Worm (Caenorhabditis elegans): Measurements from ENCODE around the gene C17F4.11.

Gene C17F4.11

DNA sequence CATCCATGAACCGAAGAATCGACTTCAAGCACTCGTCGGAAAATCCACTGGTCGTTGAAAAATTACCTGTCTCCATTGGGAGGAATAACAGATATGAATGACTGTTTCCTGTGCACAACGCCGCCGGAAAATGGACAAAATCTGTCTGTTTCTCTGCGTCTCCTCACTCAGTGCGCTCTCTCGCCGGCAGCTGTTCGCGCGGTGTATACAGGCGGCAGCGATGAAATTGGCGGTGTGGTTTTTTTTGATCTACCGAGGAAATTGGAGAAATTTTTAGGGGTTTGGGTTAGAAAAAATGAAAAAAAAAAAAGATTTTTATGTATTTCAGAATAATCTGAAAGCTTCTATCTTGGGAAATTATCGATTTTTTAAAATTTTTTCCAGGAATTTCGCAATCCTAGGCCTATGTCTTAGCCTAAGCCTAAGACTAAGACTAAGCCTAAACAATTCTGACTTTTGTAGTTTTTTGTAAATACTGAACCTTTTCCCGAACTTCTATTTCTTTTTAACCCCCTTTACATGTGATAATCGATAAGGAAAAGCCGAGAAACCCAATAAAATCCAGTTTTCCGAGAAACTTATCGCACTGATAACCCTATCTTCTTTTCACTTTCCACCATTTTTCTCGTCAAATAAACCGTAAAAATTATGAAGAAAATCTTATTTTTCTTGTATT, 10.9 kb downstream of the C17F4.11 start, which contains the start of the genes fbxc-50 and C17F4.2:
fbxc-50 (minus strand) TSS at position 81 of the 676 bp plus-strand sequence.
C17F4.2 (plus strand) TSS at position 626 of the 676 bp plus-strand sequence.
- no peak for TF ChIP-seq mec-3 (tag; optimal IDR thresholded peaks at IDR 0.05; ENCODE audit: borderline replicate concordance)
- TF ChIP-seq rnt-1 (tag; optimal IDR thresholded peaks at IDR 0.05): no peak
- no peak for TF ChIP-seq elt-4 (tag; optimal IDR thresholded peaks at IDR 0.05)
- TF ChIP-seq odd-2 (tag; optimal IDR thresholded peaks at IDR 0.05): no peak
- TF ChIP-seq pha-4 (tag; optimal IDR thresholded peaks at IDR 0.05): no peak
- TF ChIP-seq ceh-2 (tag; optimal IDR thresholded peaks at IDR 0.05): no peak
- TF ChIP-seq hlh-15 (tag; optimal IDR thresholded peaks at IDR 0.05): no peak
- TF ChIP-seq C38D4.7 (GFP tag; optimal IDR thresholded peaks at IDR 0.05): no peak
- no peak for TF ChIP-seq hlh-30 (tag; optimal IDR thresholded peaks at IDR 0.05; ENCODE audit: insufficient read depth)

DNA sequence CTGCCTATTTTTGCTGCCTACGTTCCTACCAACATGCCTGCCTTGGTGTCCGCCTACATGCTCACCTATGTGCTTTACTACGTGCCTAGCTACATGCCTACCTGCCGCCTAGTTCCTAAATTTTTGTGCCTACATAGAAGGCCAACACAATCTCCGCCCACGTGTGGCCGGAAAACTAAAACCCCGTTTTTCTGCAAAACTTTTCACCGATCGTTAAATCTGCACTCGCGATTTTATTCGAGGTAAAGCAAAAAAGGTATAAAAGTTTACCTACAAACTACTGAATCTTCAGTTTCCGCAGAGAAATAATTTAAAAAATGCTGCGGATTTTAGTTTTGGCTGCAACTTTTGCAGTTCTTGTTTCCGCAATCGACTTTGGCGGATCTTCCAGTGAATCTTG, 12.1 kb downstream of the C17F4.11 start, which contains the start of gene clec-124:
clec-124 (plus strand) TSS at position 301 of the 400 bp plus-strand sequence.
- no peak for TF ChIP-seq zip-5 (tag; optimal IDR thresholded peaks at IDR 0.05)
- no peak for TF ChIP-seq ceh-6 (GFP tag; optimal IDR thresholded peaks at IDR 0.05)
- TF ChIP-seq pag-3 (tag; optimal IDR thresholded peaks at IDR 0.05; ENCODE audit: borderline replicate concordance): no peak
- no peak for TF ChIP-seq pax-1 (tag; optimal IDR thresholded peaks at IDR 0.05)
- TF ChIP-seq ceh-22 (tag; optimal IDR thresholded peaks at IDR 0.05): no peak
- no peak for TF ChIP-seq ceh-19 (GFP tag; optimal IDR thresholded peaks at IDR 0.05)
- TF ChIP-seq ceh-2 (tag; optimal IDR thresholded peaks at IDR 0.05): no peak
- no peak for TF ChIP-seq sdc-2 (tag; optimal IDR thresholded peaks at IDR 0.05)
- TF ChIP-seq ttx-3 (tag; optimal IDR thresholded peaks at IDR 0.05): no peak
- TF ChIP-seq ceh-34 (tag; optimal IDR thresholded peaks at IDR 0.05): no peak
- TF ChIP-seq ceh-30 (tag; optimal IDR thresholded peaks at IDR 0.05): no peak
- TF ChIP-seq nfya-1 (tag; optimal IDR thresholded peaks at IDR 0.05): no peak
- no peak for TF ChIP-seq unc-42 (tag; optimal IDR thresholded peaks at IDR 0.05)
- TF ChIP-seq tbx-2 (tag; optimal IDR thresholded peaks at IDR 0.05): no peak
- TF ChIP-seq elt-4 (tag; optimal IDR thresholded peaks at IDR 0.05): no peak

ce11 chrII:3250195-3250594, 12.9 kb downstream of the C17F4.11 start:
- TF ChIP-seq odd-2 (tag; optimal IDR thresholded peaks at IDR 0.05): no peak
- no peak for TF ChIP-seq Y22D7AL.16 (tag; optimal IDR thresholded peaks at IDR 0.05)
- no peak for TF ChIP-seq eyg-1 (tag; optimal IDR thresholded peaks at IDR 0.05)
- TF ChIP-seq pax-1 (tag; optimal IDR thresholded peaks at IDR 0.05): no peak
- no peak for TF ChIP-seq rnt-1 (tag; optimal IDR thresholded peaks at IDR 0.05)
- no peak for TF ChIP-seq npax-4 (tag; optimal IDR thresholded peaks at IDR 0.05)
- TF ChIP-seq dmd-4 (tag; optimal IDR thresholded peaks at IDR 0.05; ENCODE audit: borderline replicate concordance): no peak
- no peak for TF ChIP-seq pqm-1 (tag; optimal IDR thresholded peaks at IDR 0.05)
- TF ChIP-seq ceh-18 (tag; optimal IDR thresholded peaks at IDR 0.05): no peak
- no peak for TF ChIP-seq F13H6.1 (tag; optimal IDR thresholded peaks at IDR 0.05)
- no peak for TF ChIP-seq dve-1 (tag; optimal IDR thresholded peaks at IDR 0.05)
- TF ChIP-seq che-1 (tag; optimal IDR thresholded peaks at IDR 0.05): no peak
- TF ChIP-seq lim-6 (tag; optimal IDR thresholded peaks at IDR 0.05): no peak
- no peak for TF ChIP-seq ceh-34 (tag; optimal IDR thresholded peaks at IDR 0.05)
- TF ChIP-seq elt-2 (tag; optimal IDR thresholded peaks at IDR 0.05): no peak
- no peak for TF ChIP-seq fkh-10 (GFP tag; optimal IDR thresholded peaks at IDR 0.05)
- TF ChIP-seq sox-2 (GFP tag; IDR thresholded peaks at IDR 0.05): no peak
- TF ChIP-seq ceh-48 (tag; optimal IDR thresholded peaks at IDR 0.05): no peak
- TF ChIP-seq elt-4 (tag; optimal IDR thresholded peaks at IDR 0.05): no peak

ce11 chrII:3251782-3252181, 14.5 kb downstream of the C17F4.11 start:
- TF ChIP-seq gmeb-2 (tag; optimal IDR thresholded peaks at IDR 0.05) (no peak), syd-9 (tag; optimal IDR thresholded peaks at IDR 0.05) (no peak), pha-2 (tag; optimal IDR thresholded peaks at IDR 0.05) (no peak), che-1 (tag; optimal IDR thresholded peaks at IDR 0.05) (no peak), dve-1 (tag; optimal IDR thresholded peaks at IDR 0.05) (no peak), tbx-7 (tag; optimal IDR thresholded peaks at IDR 0.05) (no peak), npax-4 (tag; optimal IDR thresholded peaks at IDR 0.05) (no peak), lin-11 (tag; optimal IDR thresholded peaks at IDR 0.05) (no peak), pqm-1 (tag; optimal IDR thresholded peaks at IDR 0.05) (no peak), ama-1 (optimal IDR thresholded peaks at IDR 0.05) (no peak), ets-4 (tag; optimal IDR thresholded peaks at IDR 0.05) (no peak), ceh-2 (tag; optimal IDR thresholded peaks at IDR 0.05) (no peak), ceh-9 (tag; optimal IDR thresholded peaks at IDR 0.05) (no peak), pros-1 (tag; optimal IDR thresholded peaks at IDR 0.05) (no peak), nhr-232 (tag; optimal IDR thresholded peaks at IDR 0.05) (no peak)

Data from whole organism, late embryonic.